Fruit fly (Drosophila melanogaster) whole organism, adult: ENCODE measurements around the gene CG9547.

Experiments used
- CG11617 ChIP-seq: fragments of 200-800 bp; sonication (Bioruptor generic); optimal IDR thresholded peaks from 2 replicates; lab custom pipeline; 2017; ENCODE audit warnings: mild to moderate bottlenecking, missing biosample characterization, missing genetic modification reagents, missing genetic modification characterization
- CG12768 ChIP-seq: fragments of 200-800 bp; sonication (Bioruptor generic); optimal IDR thresholded peaks from 2 replicates; lab custom pipeline; 2017; ENCODE audit warnings: missing biosample characterization, missing genetic modification characterization, mild to moderate bottlenecking, moderate library complexity, missing genetic modification reagents
- CG14711 ChIP-seq: fragments of 200-800 bp; sonication (Bioruptor generic); optimal IDR thresholded peaks from 2 replicates; lab custom pipeline; 2018; ENCODE audit warnings: missing biosample characterization, mild to moderate bottlenecking, missing genetic modification characterization, moderate library complexity
- CG1620 ChIP-seq: fragments of 200-800 bp; sonication (Bioruptor generic); optimal IDR thresholded peaks from 2 replicates; lab custom pipeline; 2016; ENCODE audit warnings: missing biosample characterization, missing genetic modification characterization
- CG33017 ChIP-seq: fragments of 200-800 bp; sonication (Bioruptor generic); optimal IDR thresholded peaks from 2 replicates; lab custom pipeline; 2018; ENCODE audit warnings: missing biosample characterization, mild to moderate bottlenecking, missing genetic modification characterization, moderate library complexity
- CG5204 ChIP-seq: fragments of 200-800 bp; sonication (Bioruptor generic); optimal IDR thresholded peaks from 2 replicates; lab custom pipeline; 2016; ENCODE audit warnings: missing biosample characterization, missing genetic modification characterization
- CG7045 ChIP-seq: fragments of 200-800 bp; sonication (Bioruptor generic); optimal IDR thresholded peaks from 2 replicates; lab custom pipeline; 2017; ENCODE audit warnings: missing biosample characterization, mild to moderate bottlenecking, missing genetic modification characterization
- CG7101 ChIP-seq: fragments of 200-800 bp; sonication (Bioruptor generic); optimal IDR thresholded peaks from 2 replicates; lab custom pipeline; 2018; ENCODE audit warnings: missing biosample characterization, mild to moderate bottlenecking, missing genetic modification characterization, moderate library complexity
- Clk ChIP-seq: fragments of 200-800 bp; sonication (Bioruptor generic); optimal IDR thresholded peaks from 2 replicates; lab custom pipeline; 2017; ENCODE audit warnings: missing biosample characterization, missing genetic modification characterization
- Crg-1 ChIP-seq: fragments of 200-800 bp; sonication (Bioruptor generic); optimal IDR thresholded peaks from 2 replicates; lab custom pipeline; 2016; ENCODE audit warnings: missing biosample characterization, missing genetic modification characterization
- Hr96 ChIP-seq: fragments of 200-800 bp; sonication (Bioruptor generic); optimal IDR thresholded peaks from 2 replicates; lab custom pipeline; 2016; ENCODE audit warnings: missing biosample characterization, missing genetic modification characterization
- Mnt ChIP-seq: fragments of 200-800 bp; sonication (Bioruptor generic); optimal IDR thresholded peaks from 2 replicates; lab custom pipeline; 2016; ENCODE audit warnings: missing biosample characterization, mild to moderate bottlenecking, missing genetic modification characterization
- bab1 ChIP-seq: fragments of 200-800 bp; sonication (Bioruptor generic); optimal IDR thresholded peaks from 3 replicates; lab custom pipeline; 2019; ENCODE audit warnings: missing biosample characterization, mild to moderate bottlenecking, missing genetic modification characterization, moderate library complexity
- cic ChIP-seq: fragments of 200-800 bp; sonication (Bioruptor generic); optimal IDR thresholded peaks from 2 replicates; lab custom pipeline; 2017; ENCODE audit warnings: missing biosample characterization, mild to moderate bottlenecking, missing genetic modification characterization, moderate library complexity
- cnc ChIP-seq, 2 experiments: fragments of >200 bp; optimal IDR thresholded peaks; 2 replicates each; lab custom pipeline; 2017
- kay ChIP-seq: fragments of 200-800 bp; sonication (Bioruptor generic); peaks from one replicate; lab custom pipeline; 2016; ENCODE audit warnings: missing biosample characterization, missing genetic modification characterization, borderline replicate concordance
- ovo ChIP-seq: fragments of 200-800 bp; sonication (Bioruptor generic); optimal IDR thresholded peaks from 2 replicates; lab custom pipeline; 2016; ENCODE audit warnings: missing biosample characterization, missing genetic modification characterization
- pad ChIP-seq: fragments of 200-800 bp; sonication (Bioruptor generic); optimal IDR thresholded peaks from 3 replicates; lab custom pipeline; 2017; ENCODE audit warnings: missing biosample characterization, missing genetic modification characterization, mild to moderate bottlenecking, moderate library complexity, missing genetic modification reagents
- tj ChIP-seq: fragments of 200-800 bp; sonication (Bioruptor generic); optimal IDR thresholded peaks from 3 replicates; lab custom pipeline; 2017; ENCODE audit warnings: missing biosample characterization, mild to moderate bottlenecking, missing genetic modification characterization, moderate library complexity
- toe ChIP-seq: fragments of 200-800 bp; sonication (Bioruptor generic); optimal IDR thresholded peaks from 2 replicates; lab custom pipeline; 2016; ENCODE audit warnings: missing biosample characterization, missing genetic modification characterization

Gene CG9547

DNA sequence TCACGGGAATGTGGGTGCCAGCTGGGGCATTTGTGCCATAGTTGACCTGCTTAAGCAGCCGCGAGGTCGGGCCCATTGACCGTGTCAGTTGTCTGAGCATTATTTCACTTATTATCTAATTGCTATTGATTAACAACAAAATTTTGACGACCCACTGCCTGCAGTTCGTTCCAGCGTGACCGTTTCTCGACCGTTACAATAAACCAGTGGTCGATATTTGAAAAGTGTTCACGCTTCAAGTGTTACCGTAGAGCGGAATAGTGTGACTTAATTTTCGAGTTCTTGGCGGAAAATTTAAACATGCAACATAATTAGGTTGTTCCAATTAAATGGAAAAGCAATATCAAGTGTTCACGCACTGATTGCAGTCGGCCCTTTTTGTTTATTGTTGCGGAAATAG lies 26.8 kb downstream of the CG9547 start, which contains the start of gene HemK1:
Gene HemK1, minus strand, starts transcription at position 190 of the 400 bp plus-strand sequence.
- TF ChIP-seq CG1620 (GFP tag; lab: Kevin White, UChicago) (no peak), bab1 (GFP tag; lab: Kevin White, UChicago) (peak; percentile 64), CG7101 (peak; percentile 37)

DNA sequence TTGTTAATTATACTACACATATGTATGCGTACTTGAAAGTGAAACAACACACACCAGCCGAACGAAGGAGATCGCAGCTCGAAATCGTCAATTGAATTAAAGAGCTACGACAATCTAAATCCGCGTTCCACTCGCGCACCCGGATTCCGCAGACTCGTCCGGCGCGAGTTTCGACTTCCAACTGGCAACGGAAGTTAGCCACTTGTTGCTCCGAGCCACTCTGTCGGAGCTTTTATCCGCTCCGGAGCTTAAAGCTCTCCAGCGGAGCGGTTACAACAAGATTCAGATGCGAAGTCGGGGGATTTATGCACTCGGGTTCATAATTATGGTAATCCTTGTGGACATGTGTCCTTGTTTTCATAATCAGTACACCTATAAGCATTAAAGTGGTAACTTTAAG lies 28.8 kb downstream of the CG9547 start, which contains the start of gene Rchy1:
Gene Rchy1, minus strand, starts transcription at position 173 of the 400 bp plus-strand sequence.
- TF ChIP-seq cic (GFP tag; lab: Kevin White, UChicago) (peak; percentile 30), kay (no peak), CG14711 (no peak), CG7101 (no peak), Crg-1 (GFP tag; lab: Kevin White, UChicago) (no peak), CG11617 (GFP tag; lab: Kevin White, UChicago) (no peak), bab1 (GFP tag; lab: Kevin White, UChicago) (peak; percentile 53)

DNA sequence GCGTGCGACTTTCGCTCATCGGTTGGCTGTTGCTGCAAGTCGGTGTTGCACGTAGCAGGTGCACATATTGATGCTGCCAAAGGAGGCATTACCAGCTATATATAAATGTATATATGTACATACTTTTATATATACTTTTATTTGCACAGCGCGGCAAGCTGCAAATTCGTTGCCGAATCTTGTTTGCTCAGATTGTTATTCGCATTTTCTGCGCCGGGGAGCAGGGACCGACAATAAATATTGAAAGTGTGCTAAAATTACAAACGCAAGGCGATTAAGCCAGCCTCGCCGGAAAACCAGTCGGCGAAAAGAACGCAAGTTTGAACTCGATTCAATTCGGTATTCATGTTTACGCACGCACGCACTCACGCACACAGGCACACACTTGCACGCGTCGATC lies 29.6 kb downstream of the CG9547 start:
- TF ChIP-seq pad (GFP tag; lab: Kevin White, UChicago): no peak
- no peak for TF ChIP-seq cnc (optimal IDR thresholded peaks at IDR 0.05; lab: Kevin White, UChicago)
- TF ChIP-seq ovo (GFP tag; lab: Kevin White, UChicago): no peak
- no peak for TF ChIP-seq CG1620 (GFP tag; lab: Kevin White, UChicago)
- no peak for TF ChIP-seq CG12768
- TF ChIP-seq toe: no peak
- no peak for TF ChIP-seq tj (GFP tag; lab: Kevin White, UChicago)
- no peak for TF ChIP-seq Hr96 (GFP tag; lab: Kevin White, UChicago)
- TF ChIP-seq CG33017 (tag; lab: Kevin White, UChicago): no peak
- no peak for TF ChIP-seq CG14711
- no peak for TF ChIP-seq CG5204 (GFP tag; lab: Kevin White, UChicago)
- TF ChIP-seq CG7101: no peak
- TF ChIP-seq Clk (GFP tag; lab: Kevin White, UChicago): no peak
- TF ChIP-seq CG7045 (GFP tag; lab: Kevin White, UChicago): no peak
- no peak for TF ChIP-seq Crg-1 (GFP tag; lab: Kevin White, UChicago)
- TF ChIP-seq bab1 (GFP tag; lab: Kevin White, UChicago): no peak
- no peak for TF ChIP-seq CG11617 (GFP tag; lab: Kevin White, UChicago)
- no peak for TF ChIP-seq kay

DNA sequence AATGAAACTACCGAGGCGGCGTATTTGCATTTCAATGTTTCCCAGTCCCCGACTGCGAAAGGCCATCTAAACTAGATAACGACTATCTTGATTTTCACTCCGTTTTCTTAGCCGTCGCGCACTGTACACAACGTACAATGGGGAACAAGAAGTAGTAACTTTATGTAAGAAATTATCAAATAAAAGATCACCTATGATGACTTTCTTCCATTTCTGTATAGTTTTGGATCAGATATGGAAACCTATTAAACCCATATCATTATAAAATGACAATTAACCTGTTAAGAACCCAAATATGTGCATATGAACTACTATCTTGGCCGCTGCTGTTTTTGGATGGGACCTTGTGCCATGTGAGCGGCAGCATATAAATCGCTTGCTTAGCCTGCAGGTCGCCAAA lies 30.1 kb downstream of the CG9547 start:
- TF ChIP-seq cnc (optimal IDR thresholded peaks at IDR 0.05; lab: Kevin White, UChicago): no peak
- TF ChIP-seq toe: no peak
- TF ChIP-seq CG5204 (GFP tag; lab: Kevin White, UChicago): no peak
- no peak for TF ChIP-seq Hr96 (GFP tag; lab: Kevin White, UChicago)
- no peak for TF ChIP-seq CG11617 (GFP tag; lab: Kevin White, UChicago)
- no peak for TF ChIP-seq Crg-1 (GFP tag; lab: Kevin White, UChicago)
- TF ChIP-seq ovo (GFP tag; lab: Kevin White, UChicago): no peak
- TF ChIP-seq bab1 (GFP tag; lab: Kevin White, UChicago): no peak
- TF ChIP-seq pad (GFP tag; lab: Kevin White, UChicago): no peak

DNA sequence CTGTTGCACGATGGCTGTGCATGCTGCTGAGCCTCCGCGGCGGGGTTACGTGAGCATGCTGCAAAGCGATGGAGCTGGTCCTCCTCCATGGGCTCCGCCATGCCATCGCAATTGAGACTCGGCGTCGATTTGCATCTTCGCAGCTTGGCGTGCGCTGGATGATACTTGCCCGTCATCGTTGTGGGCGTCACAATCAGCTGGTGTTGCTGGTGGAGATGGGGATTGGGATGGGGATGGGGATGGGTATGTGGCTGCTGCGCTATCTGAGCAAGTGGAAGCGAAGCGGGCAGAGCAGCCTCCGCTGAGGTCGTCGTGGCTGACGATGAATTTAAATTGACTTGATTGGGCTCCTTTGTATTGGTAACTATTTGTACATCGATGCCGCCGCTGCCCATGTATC lies 30.9 kb downstream of the CG9547 start:
- TF ChIP-seq cnc (optimal IDR thresholded peaks at IDR 0.05; lab: Kevin White, UChicago) (no peak), CG33017 (tag; lab: Kevin White, UChicago) (no peak), pad (GFP tag; lab: Kevin White, UChicago) (no peak)

DNA sequence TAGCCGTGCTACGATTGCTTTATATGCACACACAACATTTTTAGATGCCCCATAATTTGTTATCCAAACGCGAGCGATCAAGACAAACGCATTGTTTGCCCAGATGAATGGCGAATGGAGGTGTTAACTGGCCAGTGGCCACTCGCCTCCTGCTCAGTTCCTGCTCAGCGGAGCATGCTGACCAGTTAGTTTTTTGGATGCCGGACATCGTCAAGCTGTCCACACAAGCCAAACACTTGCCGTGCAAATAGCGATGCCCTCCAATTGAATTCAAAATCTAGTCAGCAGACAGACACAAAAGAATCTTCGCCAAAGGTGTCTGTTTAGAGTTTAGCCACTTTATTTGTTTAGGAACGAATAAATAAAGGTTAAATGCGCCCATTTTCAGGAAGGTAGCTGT lies 32.1 kb downstream of the CG9547 start:
- no peak for TF ChIP-seq CG1620 (GFP tag; lab: Kevin White, UChicago)
- no peak for TF ChIP-seq Hr96 (GFP tag; lab: Kevin White, UChicago)
- no peak for TF ChIP-seq tj (GFP tag; lab: Kevin White, UChicago)
- TF ChIP-seq Mnt (GFP tag; lab: Kevin White, UChicago): no peak
- no peak for TF ChIP-seq Crg-1 (GFP tag; lab: Kevin White, UChicago)
- TF ChIP-seq pad (GFP tag; lab: Kevin White, UChicago): no peak
- TF ChIP-seq CG33017 (tag; lab: Kevin White, UChicago): no peak
- no peak for TF ChIP-seq CG7045 (GFP tag; lab: Kevin White, UChicago)

DNA sequence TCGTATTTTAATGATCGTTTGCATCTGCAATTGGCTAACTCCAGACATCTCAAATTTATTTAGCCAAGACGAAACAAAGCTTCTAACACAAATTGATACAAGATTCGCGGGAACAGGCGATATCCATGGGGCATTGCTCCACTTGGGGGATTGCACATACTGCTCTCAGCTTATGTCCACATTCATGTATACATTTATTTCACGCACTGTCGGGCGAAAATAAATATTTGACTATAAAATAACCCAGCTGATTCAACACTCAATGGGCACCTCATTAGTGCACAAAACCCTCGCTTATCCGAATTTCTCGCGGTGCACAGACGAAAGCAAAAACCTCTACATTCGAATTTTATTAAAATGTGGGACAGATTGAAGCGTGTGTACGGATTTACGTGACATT lies 32.8 kb downstream of the CG9547 start:
- TF ChIP-seq kay (peak; percentile 38), ovo (GFP tag; lab: Kevin White, UChicago) (no peak), Clk (GFP tag; lab: Kevin White, UChicago) (no peak), CG14711 (no peak), CG5204 (GFP tag; lab: Kevin White, UChicago) (no peak), CG33017 (tag; lab: Kevin White, UChicago) (no peak), CG7045 (GFP tag; lab: Kevin White, UChicago) (no peak)

DNA sequence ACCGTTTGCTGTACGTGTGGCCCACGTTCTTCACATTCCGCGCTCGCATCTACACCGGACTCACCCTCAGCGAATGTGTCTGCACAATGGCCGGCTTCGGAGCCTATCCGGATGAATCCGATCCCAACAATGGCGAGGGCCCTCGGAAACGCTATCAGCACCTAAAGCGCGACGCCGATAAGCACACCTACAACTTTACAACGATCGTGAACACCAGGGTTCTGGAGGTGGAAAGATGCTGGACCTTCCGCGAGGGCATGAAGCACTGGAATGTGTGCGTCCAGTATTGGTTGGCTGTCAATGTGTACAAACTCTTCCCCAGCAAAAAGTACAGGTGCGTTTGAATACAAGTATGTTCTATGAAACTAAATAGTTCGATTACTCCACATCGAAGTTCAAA lies 36.7 kb downstream of the CG9547 start:
- no peak for TF ChIP-seq toe
- TF ChIP-seq Mnt (GFP tag; lab: Kevin White, UChicago): peak; percentile 2
